Worm (Caenorhabditis elegans) whole organism, L2 larva: ENCODE results near the gene dpy-20.
A peak's percentile ranks its signal among the peaks of the same experiment; 100 is the strongest.

Experiments used
- C34F6.9 ChIP-seq: fragments of 150-350 bp; optimal IDR thresholded peaks from 2 replicates; lab custom pipeline; 2014; ENCODE audit warnings: missing biosample characterization, missing genetic modification characterization
- F13H6.1 ChIP-seq: sonication (generic microtip); optimal IDR thresholded peaks from 2 replicates; lab custom pipeline; 2016; ENCODE audit warnings: missing genetic modification characterization, missing compliant biosample characterization
- alr-1 ChIP-seq: fragments of 150-350 bp; optimal IDR thresholded peaks from 2 replicates; lab custom pipeline; 2014; ENCODE audit warnings: missing biosample characterization, missing genetic modification characterization
- blmp-1 ChIP-seq: sonication (generic microtip); optimal IDR thresholded peaks from 2 replicates; lab custom pipeline; 2017; ENCODE audit warnings: missing genetic modification characterization, mild to moderate bottlenecking, missing compliant biosample characterization, antibody characterized with exemption, moderate library complexity; ENCODE audit not compliant: insufficient read depth
- ceh-16 ChIP-seq: fragments of 150-350 bp; optimal IDR thresholded peaks from 2 replicates; lab custom pipeline; 2014; ENCODE audit warnings: missing biosample characterization, missing genetic modification characterization
- egl-27 ChIP-seq: sonication (generic microtip); optimal IDR thresholded peaks from 3 replicates; lab custom pipeline; 2017; ENCODE audit warnings: missing biosample characterization, missing genetic modification reagents, missing genetic modification characterization
- elt-1 ChIP-seq: fragments of 150-350 bp; optimal IDR thresholded peaks from 2 replicates; lab custom pipeline; 2014; ENCODE audit warnings: missing biosample characterization, missing genetic modification characterization
- elt-3 ChIP-seq: sonication (generic microtip); optimal IDR thresholded peaks from 2 replicates; lab custom pipeline; 2017; ENCODE audit warnings: missing biosample characterization, missing genetic modification characterization
- fos-1 ChIP-seq: fragments of 150-350 bp; optimal IDR thresholded peaks from 2 replicates; lab custom pipeline; 2014; ENCODE audit warnings: missing biosample characterization, missing genetic modification characterization
- gmeb-1 ChIP-seq: fragments of 150-350 bp; optimal IDR thresholded peaks from 2 replicates; lab custom pipeline; 2014; ENCODE audit warnings: missing biosample characterization, missing genetic modification characterization
- lin-13 ChIP-seq: fragments of 150-350 bp; optimal IDR thresholded peaks from 2 replicates; lab custom pipeline; 2014; ENCODE audit warnings: missing biosample characterization, missing genetic modification reagents, missing genetic modification characterization
- lin-39 ChIP-seq: fragments of 150-350 bp; optimal IDR thresholded peaks from 2 replicates; lab custom pipeline; 2014; ENCODE audit warnings: missing biosample characterization, missing genetic modification reagents, missing genetic modification characterization
- lsy-2 ChIP-seq, 2 experiments: fragments of 150-350 bp in 1 of 2; sonication (generic microtip) in 1 of 2; optimal IDR thresholded peaks; 2 replicates each; lab custom pipeline; 2014 to 2017; ENCODE audit warnings: missing biosample characterization in 2 of 2, missing genetic modification characterization in 2 of 2
- mab-5 ChIP-seq: fragments of 150-350 bp; optimal IDR thresholded peaks from 2 replicates; lab custom pipeline; 2014; ENCODE audit warnings: missing biosample characterization, missing genetic modification characterization
- mbf-1 ChIP-seq: sonication (generic microtip); optimal IDR thresholded peaks from 2 replicates; lab custom pipeline; 2017; ENCODE audit warnings: missing biosample characterization, missing genetic modification characterization
- nhr-10 ChIP-seq: sonication (generic microtip); optimal IDR thresholded peaks from 2 replicates; lab custom pipeline; 2017; ENCODE audit warnings: missing biosample characterization, missing genetic modification characterization
- nhr-11 ChIP-seq: fragments of 150-350 bp; optimal IDR thresholded peaks from 2 replicates; lab custom pipeline; 2014; ENCODE audit warnings: missing biosample characterization, missing genetic modification characterization
- nhr-129 ChIP-seq: fragments of 150-350 bp; optimal IDR thresholded peaks from 2 replicates; lab custom pipeline; 2014; ENCODE audit warnings: missing biosample characterization, missing genetic modification characterization
- nhr-21 ChIP-seq: fragments of 150-350 bp; optimal IDR thresholded peaks from 2 replicates; lab custom pipeline; 2014; ENCODE audit warnings: missing biosample characterization, missing genetic modification characterization
- nhr-23 ChIP-seq: fragments of 150-350 bp; optimal IDR thresholded peaks from 2 replicates; lab custom pipeline; 2014; ENCODE audit warnings: missing biosample characterization, missing genetic modification reagents, missing genetic modification characterization
- nhr-6 ChIP-seq: fragments of 150-350 bp; optimal IDR thresholded peaks from 2 replicates; lab custom pipeline; 2014; ENCODE audit warnings: missing biosample characterization, missing genetic modification characterization
- peb-1 ChIP-seq: fragments of 150-350 bp; optimal IDR thresholded peaks from 2 replicates; lab custom pipeline; 2014; ENCODE audit warnings: missing biosample characterization, missing genetic modification characterization
- sem-4 ChIP-seq: fragments of 150-350 bp; optimal IDR thresholded peaks from 2 replicates; lab custom pipeline; 2014; ENCODE audit warnings: missing biosample characterization, missing genetic modification reagents, missing genetic modification characterization
- sma-3 ChIP-seq: sonication (generic microtip); optimal IDR thresholded peaks from 2 replicates; lab custom pipeline; 2016; ENCODE audit warnings: missing genetic modification reagents, missing genetic modification characterization, missing compliant biosample characterization
- sma-9 ChIP-seq, 2 experiments: fragments of 150-350 bp in 1 of 2; sonication (generic microtip) in 1 of 2; optimal IDR thresholded peaks; 2 replicates each; lab custom pipeline; 2014 to 2016; ENCODE audit warnings: missing genetic modification characterization in 2 of 2, mild to moderate bottlenecking in 1 of 2, missing biosample characterization in 1 of 2, missing compliant biosample characterization in 1 of 2, missing genetic modification reagents in 1 of 2, moderate library complexity in 1 of 2
- snpc-4 ChIP-seq: fragments of 150-350 bp; optimal IDR thresholded peaks from 2 replicates; lab custom pipeline; 2014; ENCODE audit warnings: missing biosample characterization, missing genetic modification characterization
- unc-39 ChIP-seq: fragments of 150-350 bp; optimal IDR thresholded peaks from 2 replicates; lab custom pipeline; 2014; ENCODE audit warnings: missing biosample characterization, missing genetic modification characterization
- unc-55 ChIP-seq: fragments of 150-350 bp; sonication (generic microtip); optimal IDR thresholded peaks from 3 replicates; lab custom pipeline; 2014; ENCODE audit warnings: missing biosample characterization, missing genetic modification reagents, missing genetic modification characterization
- unc-62 ChIP-seq: fragments of 150-350 bp; optimal IDR thresholded peaks from 2 replicates; lab custom pipeline; 2014; ENCODE audit warnings: missing biosample characterization, missing genetic modification reagents, missing genetic modification characterization
- zag-1 ChIP-seq: fragments of 150-350 bp; optimal IDR thresholded peaks from 2 replicates; lab custom pipeline; 2014; ENCODE audit warnings: missing biosample characterization, missing genetic modification characterization
- ztf-1 ChIP-seq: fragments of 200-800 bp; sonication (Bioruptor generic); conservative IDR thresholded peaks from 2 replicates; pipeline ENCODE4 v1.3.6; 2022; ENCODE audit warnings: missing genetic modification characterization, missing compliant biosample characterization

dpy-20 gene

DNA sequence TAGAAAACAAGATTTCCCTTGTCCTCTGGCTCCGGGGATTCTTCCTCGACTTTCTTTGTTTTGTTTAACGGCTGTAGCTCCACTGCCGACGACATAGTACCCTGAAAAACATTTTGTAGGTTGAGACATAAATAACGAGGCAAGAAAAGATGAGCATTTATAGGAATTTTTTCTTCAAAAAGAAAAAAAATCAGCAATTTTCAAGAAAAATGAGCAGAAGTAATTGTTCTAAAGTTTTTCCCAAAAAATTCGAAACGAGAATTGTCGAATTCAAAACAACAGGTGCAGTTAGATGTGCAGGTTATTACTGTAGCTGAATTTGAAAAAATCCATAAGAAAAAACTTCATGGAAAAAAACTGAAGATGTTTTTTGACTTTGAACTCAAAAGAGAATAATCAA is 45.3 kb downstream of the dpy-20 start, which contains the start of gene ent-1:
ent-1 (minus strand) TSS at position 101 of the 400 bp plus-strand sequence.
- TF ChIP-seq lsy-2 (tag; optimal IDR thresholded peaks at IDR 0.05; lab: Kevin White, UChicago) (peak in 1 of 2 experiments; percentile 4), mab-5 (tag; lab: Kevin White, UChicago) (no peak)

DNA sequence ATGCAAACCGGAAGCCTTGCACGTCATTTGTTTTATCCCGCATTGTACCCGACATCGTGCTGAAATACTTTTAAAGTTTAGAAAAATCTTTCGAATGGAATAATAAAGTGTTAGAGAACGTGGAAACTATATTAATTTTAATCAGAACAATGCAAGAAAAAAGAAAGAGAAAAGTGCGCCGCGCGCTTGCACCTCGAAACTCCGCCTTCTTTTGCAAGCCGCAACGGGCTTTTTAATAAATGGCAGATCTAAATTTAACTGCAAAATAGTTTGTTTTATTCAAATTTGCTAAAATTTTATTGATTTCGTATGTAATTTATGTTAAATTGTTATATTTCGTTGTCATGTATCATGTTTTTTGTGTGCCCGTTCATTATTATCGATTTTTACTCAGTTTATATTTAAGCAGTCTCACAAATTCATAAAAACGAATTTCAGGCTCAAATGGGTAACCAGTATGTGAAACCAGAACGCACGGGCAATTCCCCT is 48.6 kb downstream of the dpy-20 start, which contains the start of the genes acl-3 and ndub-6:
acl-3 (minus strand) TSS at position 59 of the 489 bp plus-strand sequence.
ndub-6 (plus strand) TSS at position 439 of the 489 bp plus-strand sequence.
- TF ChIP-seq C34F6.9 (peak; percentile 8), blmp-1 (tag; lab: Kevin White, UChicago) (no peak), unc-62 (GFP tag; lab: Kevin White, UChicago) (no peak), lin-13 (GFP tag; lab: Kevin White, UChicago) (no peak), egl-27 (no peak), ceh-16 (tag; lab: Kevin White, UChicago) (no peak), lsy-2 (tag; optimal IDR thresholded peaks at IDR 0.05; lab: Kevin White, UChicago) (peak in 1 of 2 experiments; percentile 14), lin-39 (tag; lab: Kevin White, UChicago) (no peak), nhr-21 (tag; lab: Kevin White, UChicago) (no peak)

- TF ChIP-seq unc-55 (no peak), unc-62 (GFP tag; lab: Kevin White, UChicago) (no peak), peb-1 (no peak), alr-1 (no peak), ztf-1 (GFP tag; lab: Robert Waterston, UW) (no peak), sma-3 (GFP tag; lab: Kevin White, UChicago) (no peak), mab-5 (tag; lab: Kevin White, UChicago) (no peak), mbf-1 (tag; lab: Kevin White, UChicago) (no peak), sem-4 (tag; lab: Kevin White, UChicago) (no peak), fos-1 (tag; lab: Kevin White, UChicago) (no peak), gmeb-1 (tag; lab: Kevin White, UChicago) (no peak), egl-27 (no peak), nhr-10 (tag; lab: Kevin White, UChicago) (no peak), zag-1 (tag; lab: Kevin White, UChicago) (no peak), lsy-2 (tag; optimal IDR thresholded peaks at IDR 0.05; lab: Kevin White, UChicago) (no peak), nhr-23 (tag; lab: Kevin White, UChicago) (no peak), elt-3 (no peak), lin-39 (tag; lab: Kevin White, UChicago) (no peak), nhr-11 (no peak)
These were observed 50.3 kb downstream of the dpy-20 start for ce11 chrIV:11650344-11650743.

- TF ChIP-seq F13H6.1 (tag; lab: Kevin White, UChicago) (peak; percentile 64), sma-9 (GFP tag; optimal IDR thresholded peaks at IDR 0.05; lab: Kevin White, UChicago) (peak; percentile 62), sma-9 (tag; optimal IDR thresholded peaks at IDR 0.05; lab: Kevin White, UChicago) (no peak), nhr-6 (tag; lab: Kevin White, UChicago) (peak; percentile 2), mbf-1 (tag; lab: Kevin White, UChicago) (no peak), lsy-2 (tag; optimal IDR thresholded peaks at IDR 0.05; lab: Kevin White, UChicago) (peak in 1 of 2 experiments; percentile 27), unc-39 (tag; lab: Kevin White, UChicago) (no peak), elt-3 (no peak), C34F6.9 (peak; percentile 30), mab-5 (tag; lab: Kevin White, UChicago) (no peak), nhr-129 (peak; percentile 44), sem-4 (tag; lab: Kevin White, UChicago) (no peak)
- TF ChIP-seq, all 48 proteins: peak for 6
These were observed 51.6 kb downstream of the dpy-20 start, which contains the start of gene ZK809.8 for ce11 chrIV:11649031-11649430. ZK809.8 (minus strand) TSS chrIV:11649064.

DNA sequence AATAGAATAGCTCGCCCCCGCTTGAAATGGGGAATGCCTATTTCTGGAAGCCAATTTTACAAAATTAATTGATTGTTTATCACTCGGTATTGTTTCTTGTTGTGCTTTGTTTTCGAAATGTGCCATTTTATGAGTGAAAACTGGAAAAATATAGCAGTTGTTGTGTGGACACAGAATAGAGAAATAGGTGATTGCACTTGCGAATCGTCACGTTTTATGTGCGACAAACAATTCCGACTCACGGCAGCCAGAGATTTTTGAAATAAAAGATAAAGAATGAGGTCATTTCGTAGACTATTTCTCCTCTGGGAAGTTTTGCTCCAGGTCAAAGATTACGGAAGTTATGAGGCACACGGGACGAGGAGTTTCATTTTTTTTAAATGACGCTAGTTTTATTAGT is 53.7 kb downstream of the dpy-20 start:
- TF ChIP-seq mbf-1 (tag; lab: Kevin White, UChicago), result no peak
- no peak for TF ChIP-seq peb-1
- peak; percentile 7 for TF ChIP-seq nhr-6 (tag; lab: Kevin White, UChicago)
- TF ChIP-seq F13H6.1 (tag; lab: Kevin White, UChicago), result peak; percentile 19
- TF ChIP-seq sma-9 (GFP tag; optimal IDR thresholded peaks at IDR 0.05; lab: Kevin White, UChicago), result peak; percentile 30
- TF ChIP-seq sma-9 (tag; optimal IDR thresholded peaks at IDR 0.05; lab: Kevin White, UChicago), result no peak
- TF ChIP-seq snpc-4, result no peak
- TF ChIP-seq nhr-129, result peak; percentile 40
- no peak for TF ChIP-seq elt-1 (tag; lab: Kevin White, UChicago)
- TF ChIP-seq lsy-2 (tag; optimal IDR thresholded peaks at IDR 0.05; lab: Kevin White, UChicago), result no peak
- TF ChIP-seq, all 48 proteins: peak for 4
